Fruit fly (Drosophila melanogaster) whole organism, prepupa: ENCODE measurements around the gene CG6937.
A peak's percentile ranks its signal among the peaks of the same experiment; 100 is the strongest.

Source experiments
- Blimp-1 ChIP-seq: fragments of 200-800 bp; sonication (Bioruptor generic); optimal IDR thresholded peaks from 3 replicates; lab custom pipeline; 2017; ENCODE audit warnings: missing biosample characterization, missing genetic modification characterization, mild to moderate bottlenecking, moderate library complexity, missing genetic modification reagents
- CG10631 ChIP-seq: fragments of 200-800 bp; sonication (Bioruptor generic); optimal IDR thresholded peaks from 2 replicates; lab custom pipeline; 2016; ENCODE audit warnings: missing biosample characterization, missing genetic modification characterization
- CG10669 ChIP-seq: fragments of 200-800 bp; sonication (Bioruptor generic); optimal IDR thresholded peaks from 3 replicates; lab custom pipeline; 2018; ENCODE audit warnings: missing biosample characterization, mild to moderate bottlenecking, missing genetic modification characterization, moderate library complexity
- CG11762 ChIP-seq: fragments of 200-800 bp; sonication (Bioruptor generic); optimal IDR thresholded peaks from 3 replicates; lab custom pipeline; 2016; ENCODE audit warnings: missing biosample characterization, missing genetic modification characterization; ENCODE audit not compliant: insufficient read depth
- CG11902 ChIP-seq: fragments of 200-800 bp; sonication (Bioruptor generic); optimal IDR thresholded peaks from 3 replicates; lab custom pipeline; 2016; ENCODE audit warnings: missing biosample characterization, missing genetic modification characterization
- CG15336 ChIP-seq: fragments of 200-800 bp; sonication (Bioruptor generic); IDR thresholded peaks from 2 replicates; pipeline ENCODE4 v1.3.6; 2022; ENCODE audit warnings: missing biosample characterization, missing genetic modification characterization
- CG16779 ChIP-seq: fragments of 200-800 bp; sonication (Bioruptor generic); optimal IDR thresholded peaks from 3 replicates; lab custom pipeline; 2017; ENCODE audit warnings: missing biosample characterization, mild to moderate bottlenecking, missing genetic modification characterization
- CG31627 ChIP-seq: fragments of 200-800 bp; sonication (Bioruptor generic); optimal IDR thresholded peaks from 3 replicates; lab custom pipeline; 2016; ENCODE audit warnings: missing biosample characterization, missing genetic modification characterization
- CG6163 ChIP-seq: fragments of 200-800 bp; sonication (Bioruptor generic); IDR thresholded peaks from 3 replicates; pipeline ENCODE4 v1.3.6; 2022; ENCODE audit warnings: missing biosample characterization, missing genetic modification characterization
- CG6276 ChIP-seq: fragments of 200-800 bp; sonication (Bioruptor generic); optimal IDR thresholded peaks from 2 replicates; lab custom pipeline; 2017; ENCODE audit warnings: missing biosample characterization, mild to moderate bottlenecking, missing genetic modification characterization
- CG6792 ChIP-seq: fragments of 200-800 bp; sonication (Bioruptor generic); optimal IDR thresholded peaks from 3 replicates; lab custom pipeline; 2016; ENCODE audit warnings: missing biosample characterization, missing genetic modification characterization
- CG6808 ChIP-seq: fragments of 200-800 bp; sonication (Bioruptor generic); optimal IDR thresholded peaks from 3 replicates; lab custom pipeline; 2017; ENCODE audit warnings: missing biosample characterization, missing genetic modification characterization, mild to moderate bottlenecking, moderate library complexity, missing genetic modification reagents
- CG6854 ChIP-seq: fragments of 200-800 bp; sonication (Bioruptor generic); optimal IDR thresholded peaks from 2 replicates; lab custom pipeline; 2017; ENCODE audit warnings: missing biosample characterization, mild to moderate bottlenecking, missing genetic modification characterization
- CG7368 ChIP-seq: fragments of 200-800 bp; sonication (Bioruptor generic); optimal IDR thresholded peaks from 3 replicates; lab custom pipeline; 2016; ENCODE audit warnings: missing biosample characterization, missing genetic modification characterization
- CG8119 ChIP-seq: fragments of 200-800 bp; sonication (Bioruptor generic); IDR thresholded peaks from 3 replicates; pipeline ENCODE4 v1.3.6; 2022; ENCODE audit warnings: missing biosample characterization, missing genetic modification characterization
- CG8319 ChIP-seq: fragments of 200-800 bp; sonication (Bioruptor generic); optimal IDR thresholded peaks from 3 replicates; lab custom pipeline; 2016; ENCODE audit warnings: missing biosample characterization, missing genetic modification characterization
- CG8632 ChIP-seq: fragments of 200-800 bp; sonication (Bioruptor generic); optimal IDR thresholded peaks from 3 replicates; lab custom pipeline; 2016; ENCODE audit warnings: missing biosample characterization, missing genetic modification characterization
- CG9139 ChIP-seq: fragments of 200-800 bp; sonication (Bioruptor generic); optimal IDR thresholded peaks from 3 replicates; lab custom pipeline; 2017; ENCODE audit warnings: missing biosample characterization, mild to moderate bottlenecking, missing genetic modification characterization
- Eip75B ChIP-seq: fragments of 200-800 bp; sonication (Bioruptor generic); optimal IDR thresholded peaks from 3 replicates; lab custom pipeline; 2016; ENCODE audit warnings: missing biosample characterization, missing genetic modification characterization
- Eip93F ChIP-seq: fragments of 200-800 bp; sonication (Bioruptor generic); optimal IDR thresholded peaks from 2 replicates; lab custom pipeline; 2016; ENCODE audit warnings: missing biosample characterization, mild to moderate bottlenecking, missing genetic modification characterization
- Ets21C ChIP-seq: fragments of 200-800 bp; sonication (Bioruptor generic); optimal IDR thresholded peaks from 3 replicates; lab custom pipeline; 2016; ENCODE audit warnings: missing biosample characterization, missing genetic modification characterization
- Hr38 ChIP-seq: sonication (Bioruptor generic); optimal IDR thresholded peaks from 2 replicates; lab custom pipeline; 2016; ENCODE audit warnings: missing biosample characterization, missing genetic modification characterization
- Met ChIP-seq: fragments of 200-800 bp; sonication (Bioruptor generic); optimal IDR thresholded peaks from 3 replicates; lab custom pipeline; 2016; ENCODE audit warnings: missing biosample characterization, missing genetic modification characterization
- OdsH ChIP-seq: fragments of 200-800 bp; sonication (Bioruptor generic); optimal IDR thresholded peaks from 3 replicates; lab custom pipeline; 2016; ENCODE audit warnings: missing biosample characterization, missing genetic modification characterization
- Smox ChIP-seq: fragments of 200-800 bp; sonication (Bioruptor generic); optimal IDR thresholded peaks from 3 replicates; lab custom pipeline; 2016; ENCODE audit warnings: missing biosample characterization, missing genetic modification characterization
- acj6 ChIP-seq: fragments of 200-800 bp; sonication (Bioruptor generic); optimal IDR thresholded peaks from 3 replicates; lab custom pipeline; 2016; ENCODE audit warnings: missing biosample characterization, missing genetic modification characterization
- cyc ChIP-seq: fragments of 200-800 bp; sonication (Bioruptor generic); optimal IDR thresholded peaks from 3 replicates; lab custom pipeline; 2016; ENCODE audit warnings: missing biosample characterization, missing genetic modification characterization
- dac ChIP-seq: fragments of 200-800 bp; sonication (Bioruptor generic); optimal IDR thresholded peaks from 2 replicates; lab custom pipeline; 2017; ENCODE audit warnings: missing biosample characterization, mild to moderate bottlenecking, missing genetic modification characterization
- eg ChIP-seq: fragments of 200-800 bp; sonication (Bioruptor generic); IDR thresholded peaks from 3 replicates; pipeline ENCODE4 v1.3.6; 2022; ENCODE audit warnings: missing biosample characterization, missing genetic modification characterization
- esn ChIP-seq: fragments of 200-800 bp; sonication (Bioruptor generic); optimal IDR thresholded peaks from 2 replicates; lab custom pipeline; 2016; ENCODE audit warnings: missing biosample characterization, mild to moderate bottlenecking, missing genetic modification characterization, moderate library complexity
- fd59A ChIP-seq: fragments of 200-800 bp; sonication (Bioruptor generic); optimal IDR thresholded peaks from 2 replicates; lab custom pipeline; 2017; ENCODE audit warnings: missing biosample characterization, mild to moderate bottlenecking, missing genetic modification characterization, missing genetic modification reagents
- fd85E ChIP-seq: fragments of 200-800 bp; sonication (Bioruptor generic); optimal IDR thresholded peaks from 3 replicates; lab custom pipeline; 2016; ENCODE audit warnings: missing biosample characterization, missing genetic modification characterization
- fkh ChIP-seq: fragments of 200-800 bp; sonication (Bioruptor generic); optimal IDR thresholded peaks from 3 replicates; lab custom pipeline; 2017; ENCODE audit warnings: missing biosample characterization, mild to moderate bottlenecking, missing genetic modification characterization, moderate library complexity
- spab ChIP-seq: fragments of 200-800 bp; sonication (Bioruptor generic); optimal IDR thresholded peaks from 2 replicates; lab custom pipeline; 2017; ENCODE audit warnings: missing biosample characterization, mild to moderate bottlenecking, missing genetic modification characterization, missing genetic modification reagents
- ss ChIP-seq, 2 experiments: fragments of 200-800 bp; sonication (Bioruptor generic); optimal IDR thresholded peaks; 2 replicates in 1 of 2; 3 replicates in 1 of 2; lab custom pipeline; 2017 to 2018; ENCODE audit warnings: mild to moderate bottlenecking in 2 of 2, missing biosample characterization in 2 of 2, missing genetic modification characterization in 2 of 2, moderate library complexity in 1 of 2
- svp ChIP-seq: fragments of 200-800 bp; sonication (Bioruptor generic); peaks from one replicate; lab custom pipeline; 2016; ENCODE audit warnings: missing biosample characterization, missing genetic modification characterization
- vri ChIP-seq: fragments of 200-800 bp; sonication (Bioruptor generic); optimal IDR thresholded peaks from 3 replicates; lab custom pipeline; 2016; ENCODE audit warnings: missing biosample characterization, mild to moderate bottlenecking, missing genetic modification characterization

CG6937 gene

DNA sequence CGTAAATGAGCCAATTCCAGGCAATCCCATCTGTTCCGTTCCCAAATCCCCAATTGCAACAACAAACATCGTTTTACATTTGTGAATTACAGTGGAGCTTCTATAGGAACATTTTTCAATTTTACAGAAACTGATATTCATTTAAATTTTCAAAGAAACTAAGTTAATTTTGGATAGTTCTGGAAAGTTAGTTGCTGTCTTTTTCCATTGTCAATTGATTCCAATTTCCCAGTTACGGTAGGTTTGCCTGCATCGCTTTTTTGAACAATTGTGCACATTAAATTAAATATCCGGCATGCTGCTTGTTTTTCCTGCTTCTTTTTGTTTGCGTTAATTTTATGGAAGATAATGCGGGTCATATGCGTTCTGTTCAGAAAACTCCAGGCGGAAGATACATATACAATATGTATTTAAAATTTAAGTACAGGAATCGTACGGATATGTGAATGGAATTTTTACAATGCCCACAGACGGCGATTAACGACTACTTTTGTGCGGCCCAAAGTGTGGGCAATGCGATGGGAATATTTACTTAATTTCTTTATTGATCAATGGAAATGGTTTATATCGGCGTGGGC is 43.5 kb downstream of the CG6937 start (continued):
- TF ChIP-seq CG10631 (GFP tag; lab: Kevin White, UChicago) (peak; percentile 36), CG15336 (GFP tag; lab: Robert Waterston, UW) (peak; percentile 27; the same call in 1 of the 2 replicates), acj6 (GFP tag; lab: Kevin White, UChicago) (peak; percentile 79), CG7368 (GFP tag; lab: Kevin White, UChicago) (no peak), CG6276 (GFP tag; lab: Kevin White, UChicago) (no peak), fd59A (GFP tag; lab: Kevin White, UChicago) (no peak), fd85E (GFP tag; lab: Kevin White, UChicago) (no peak), CG9139 (no peak), vri (GFP tag; lab: Kevin White, UChicago) (peak; percentile 56), CG6854 (GFP tag; lab: Kevin White, UChicago) (no peak), Smox (GFP tag; lab: Kevin White, UChicago) (peak; percentile 87), Eip75B (GFP tag; lab: Kevin White, UChicago) (peak; percentile 44), CG6163 (GFP tag; lab: Robert Waterston, UW) (peak; percentile 51; the same call in 1 of the 3 replicates)

dm6 chr3R:22629174-22629573 is 44.6 kb downstream of the CG6937 start:
- TF ChIP-seq CG8119 (GFP tag; lab: Robert Waterston, UW), result no peak
- TF ChIP-seq CG8632 (GFP tag; lab: Kevin White, UChicago), result no peak
- no peak for TF ChIP-seq CG8319 (GFP tag; lab: Kevin White, UChicago)
- TF ChIP-seq Blimp-1, result no peak
- peak; percentile 58 for TF ChIP-seq svp (GFP tag; lab: Kevin White, UChicago)
- TF ChIP-seq esn (GFP tag; lab: Kevin White, UChicago), result peak; percentile 14
- no peak for TF ChIP-seq CG6808 (GFP tag; lab: Kevin White, UChicago)

DNA sequence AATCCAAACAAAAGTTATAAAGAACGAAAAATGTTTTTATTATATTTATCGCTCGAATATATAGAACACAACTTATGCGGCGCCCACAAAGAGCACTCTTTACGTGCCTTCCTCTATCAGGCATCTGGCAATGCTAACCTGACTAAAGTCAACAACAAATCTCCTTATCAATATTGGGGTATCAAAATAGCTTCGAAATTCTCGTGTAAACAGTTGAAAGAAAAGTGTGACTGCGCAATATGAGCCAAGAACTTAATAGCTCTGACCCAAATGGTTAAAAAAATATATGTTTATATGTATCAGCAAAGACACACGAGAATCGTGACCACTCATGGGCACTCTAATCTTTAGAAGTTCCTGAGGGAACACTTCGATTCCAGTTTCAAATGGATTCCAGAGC is 46.6 kb downstream of the CG6937 start:
- no peak for TF ChIP-seq CG11762 (GFP tag; lab: Kevin White, UChicago)
- TF ChIP-seq spab (GFP tag; lab: Kevin White, UChicago), result no peak
- no peak for TF ChIP-seq Eip93F
- TF ChIP-seq CG6792, result no peak
- TF ChIP-seq CG6854 (GFP tag; lab: Kevin White, UChicago), result no peak
- no peak for TF ChIP-seq CG6276 (GFP tag; lab: Kevin White, UChicago)
- peak; percentile 59 for TF ChIP-seq svp (GFP tag; lab: Kevin White, UChicago)
- TF ChIP-seq eg, result no peak
- no peak for TF ChIP-seq cyc (GFP tag; lab: Kevin White, UChicago)
- no peak for TF ChIP-seq CG31627
- TF ChIP-seq Hr38, result no peak
- no peak for TF ChIP-seq dac
- TF ChIP-seq fd85E (GFP tag; lab: Kevin White, UChicago), result no peak
- TF ChIP-seq OdsH (GFP tag; lab: Kevin White, UChicago), result no peak
- TF ChIP-seq Met (GFP tag; lab: Kevin White, UChicago), result no peak
- no peak for TF ChIP-seq acj6 (GFP tag; lab: Kevin White, UChicago)
- TF ChIP-seq fkh (GFP tag; lab: Kevin White, UChicago), result peak; percentile 80
- TF ChIP-seq CG8632 (GFP tag; lab: Kevin White, UChicago), result no peak
- no peak for TF ChIP-seq CG11902
- no peak for TF ChIP-seq ss (GFP tag; optimal IDR thresholded peaks at IDR 0.05; lab: Kevin White, UChicago)
- TF ChIP-seq CG10669 (GFP tag; lab: Kevin White, UChicago), result no peak
- no peak for TF ChIP-seq CG8119 (GFP tag; lab: Robert Waterston, UW)
- TF ChIP-seq vri (GFP tag; lab: Kevin White, UChicago), result peak; percentile 14
- TF ChIP-seq CG16779 (tag; lab: Kevin White, UChicago), result no peak
- no peak for TF ChIP-seq Blimp-1
- TF ChIP-seq Ets21C, result no peak
